Fruit fly (Drosophila melanogaster) S2 (cell line): ENCODE measurements around the gene CG43295.

ENCODE experiments used
- CG8478 ChIP-seq: fragments of >200 bp; optimal IDR thresholded peaks from 2 replicates; lab custom pipeline; 2018
- CTCF ChIP-seq, 2 experiments: fragments of >200 bp; optimal IDR thresholded peaks; 2 replicates each; lab custom pipeline; 2018

DNA sequence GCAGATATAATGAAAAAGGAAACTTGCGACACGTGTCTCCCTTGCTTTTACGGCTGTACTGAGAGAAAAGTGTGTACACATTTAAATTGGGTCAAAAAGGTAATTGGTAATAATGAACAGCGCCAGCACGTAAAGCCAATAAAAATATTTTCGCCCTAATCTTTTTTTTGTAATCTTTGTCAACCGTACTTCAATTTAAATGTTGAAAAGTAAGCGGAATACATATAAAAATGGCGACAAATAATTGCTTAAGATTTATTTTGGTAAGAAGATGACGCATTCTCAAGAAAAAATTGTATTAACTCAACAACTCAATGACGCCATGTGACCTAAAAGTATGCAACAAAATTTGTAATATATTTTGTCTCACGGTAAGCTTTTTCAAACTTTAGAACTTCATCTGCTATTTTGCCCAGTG, 42.2 kb downstream of the CG43295 start:
- no peak for TF ChIP-seq CTCF (optimal IDR thresholded peaks at IDR 0.05; lab: Kevin White, UChicago)
- TF ChIP-seq CG8478 (lab: Kevin White, UChicago), result no peak
